Fruit fly (Drosophila melanogaster) whole organism, prepupa: ENCODE data around the gene fry.

Source experiments
- Blimp-1 ChIP-seq: fragments of 200-800 bp; sonication (Bioruptor generic); optimal IDR thresholded peaks from 3 replicates; lab custom pipeline; 2017; ENCODE audit warnings: missing biosample characterization, missing genetic modification characterization, mild to moderate bottlenecking, moderate library complexity, missing genetic modification reagents
- CG10631 ChIP-seq: fragments of 200-800 bp; sonication (Bioruptor generic); optimal IDR thresholded peaks from 2 replicates; lab custom pipeline; 2016; ENCODE audit warnings: missing biosample characterization, missing genetic modification characterization
- CG10669 ChIP-seq: fragments of 200-800 bp; sonication (Bioruptor generic); optimal IDR thresholded peaks from 3 replicates; lab custom pipeline; 2018; ENCODE audit warnings: missing biosample characterization, mild to moderate bottlenecking, missing genetic modification characterization, moderate library complexity
- CG11762 ChIP-seq: fragments of 200-800 bp; sonication (Bioruptor generic); optimal IDR thresholded peaks from 3 replicates; lab custom pipeline; 2016; ENCODE audit warnings: missing biosample characterization, missing genetic modification characterization; ENCODE audit not compliant: insufficient read depth
- CG11902 ChIP-seq: fragments of 200-800 bp; sonication (Bioruptor generic); optimal IDR thresholded peaks from 3 replicates; lab custom pipeline; 2016; ENCODE audit warnings: missing biosample characterization, missing genetic modification characterization
- CG15336 ChIP-seq: fragments of 200-800 bp; sonication (Bioruptor generic); IDR thresholded peaks from 2 replicates; pipeline ENCODE4 v1.3.6; 2022; ENCODE audit warnings: missing biosample characterization, missing genetic modification characterization
- CG1621 ChIP-seq: fragments of 200-800 bp; sonication (Bioruptor generic); optimal IDR thresholded peaks from 3 replicates; lab custom pipeline; 2018; ENCODE audit warnings: missing biosample characterization, mild to moderate bottlenecking, missing genetic modification characterization
- CG16779 ChIP-seq: fragments of 200-800 bp; sonication (Bioruptor generic); optimal IDR thresholded peaks from 3 replicates; lab custom pipeline; 2017; ENCODE audit warnings: missing biosample characterization, mild to moderate bottlenecking, missing genetic modification characterization
- CG31627 ChIP-seq: fragments of 200-800 bp; sonication (Bioruptor generic); optimal IDR thresholded peaks from 3 replicates; lab custom pipeline; 2016; ENCODE audit warnings: missing biosample characterization, missing genetic modification characterization
- CG32006 ChIP-seq: fragments of 200-800 bp; sonication (Bioruptor generic); optimal IDR thresholded peaks from 3 replicates; lab custom pipeline; 2017; ENCODE audit warnings: missing biosample characterization, mild to moderate bottlenecking, missing genetic modification characterization
- CG34406 ChIP-seq: fragments of 200-800 bp; sonication (Bioruptor generic); optimal IDR thresholded peaks from 3 replicates; lab custom pipeline; 2016; ENCODE audit warnings: missing biosample characterization, missing genetic modification characterization
- CG6163 ChIP-seq: fragments of 200-800 bp; sonication (Bioruptor generic); IDR thresholded peaks from 3 replicates; pipeline ENCODE4 v1.3.6; 2022; ENCODE audit warnings: missing biosample characterization, missing genetic modification characterization
- CG6276 ChIP-seq: fragments of 200-800 bp; sonication (Bioruptor generic); optimal IDR thresholded peaks from 2 replicates; lab custom pipeline; 2017; ENCODE audit warnings: missing biosample characterization, mild to moderate bottlenecking, missing genetic modification characterization
- CG6808 ChIP-seq: fragments of 200-800 bp; sonication (Bioruptor generic); optimal IDR thresholded peaks from 3 replicates; lab custom pipeline; 2017; ENCODE audit warnings: missing biosample characterization, missing genetic modification characterization, mild to moderate bottlenecking, moderate library complexity, missing genetic modification reagents
- CG6854 ChIP-seq: fragments of 200-800 bp; sonication (Bioruptor generic); optimal IDR thresholded peaks from 2 replicates; lab custom pipeline; 2017; ENCODE audit warnings: missing biosample characterization, mild to moderate bottlenecking, missing genetic modification characterization
- CG8319 ChIP-seq: fragments of 200-800 bp; sonication (Bioruptor generic); optimal IDR thresholded peaks from 3 replicates; lab custom pipeline; 2016; ENCODE audit warnings: missing biosample characterization, missing genetic modification characterization
- Eip78C ChIP-seq: fragments of 200-800 bp; sonication (Bioruptor generic); peaks from one replicate; lab custom pipeline; 2016; ENCODE audit warnings: missing biosample characterization, missing genetic modification characterization
- Eip93F ChIP-seq: fragments of 200-800 bp; sonication (Bioruptor generic); optimal IDR thresholded peaks from 2 replicates; lab custom pipeline; 2016; ENCODE audit warnings: missing biosample characterization, mild to moderate bottlenecking, missing genetic modification characterization
- Hr38 ChIP-seq: sonication (Bioruptor generic); optimal IDR thresholded peaks from 2 replicates; lab custom pipeline; 2016; ENCODE audit warnings: missing biosample characterization, missing genetic modification characterization
- Hr39 ChIP-seq: fragments of 200-800 bp; sonication (Bioruptor generic); optimal IDR thresholded peaks from 2 replicates; lab custom pipeline; 2016; ENCODE audit warnings: missing biosample characterization, missing genetic modification characterization
- Hr4 ChIP-seq: fragments of 200-800 bp; sonication (Bioruptor generic); optimal IDR thresholded peaks from 3 replicates; lab custom pipeline; 2016; ENCODE audit warnings: missing biosample characterization, missing genetic modification characterization
- Lpt ChIP-seq: fragments of 200-800 bp; sonication (Bioruptor generic); optimal IDR thresholded peaks from 3 replicates; lab custom pipeline; 2016; ENCODE audit warnings: missing biosample characterization, missing genetic modification characterization
- Sox14 ChIP-seq: fragments of 200-800 bp; sonication (Bioruptor generic); optimal IDR thresholded peaks from 3 replicates; lab custom pipeline; 2016; ENCODE audit warnings: missing biosample characterization, missing genetic modification characterization
- achi ChIP-seq: fragments of 200-800 bp; sonication (Bioruptor generic); optimal IDR thresholded peaks from 3 replicates; lab custom pipeline; 2016; ENCODE audit warnings: missing biosample characterization, missing genetic modification characterization
- cyc ChIP-seq: fragments of 200-800 bp; sonication (Bioruptor generic); optimal IDR thresholded peaks from 3 replicates; lab custom pipeline; 2016; ENCODE audit warnings: missing biosample characterization, missing genetic modification characterization
- dac ChIP-seq: fragments of 200-800 bp; sonication (Bioruptor generic); optimal IDR thresholded peaks from 2 replicates; lab custom pipeline; 2017; ENCODE audit warnings: missing biosample characterization, mild to moderate bottlenecking, missing genetic modification characterization
- esn ChIP-seq: fragments of 200-800 bp; sonication (Bioruptor generic); optimal IDR thresholded peaks from 2 replicates; lab custom pipeline; 2016; ENCODE audit warnings: missing biosample characterization, mild to moderate bottlenecking, missing genetic modification characterization, moderate library complexity
- fkh ChIP-seq: fragments of 200-800 bp; sonication (Bioruptor generic); optimal IDR thresholded peaks from 3 replicates; lab custom pipeline; 2017; ENCODE audit warnings: missing biosample characterization, mild to moderate bottlenecking, missing genetic modification characterization, moderate library complexity
- lz ChIP-seq: fragments of 200-800 bp; sonication (Bioruptor generic); optimal IDR thresholded peaks from 3 replicates; lab custom pipeline; 2016; ENCODE audit warnings: missing biosample characterization, missing genetic modification characterization
- svp ChIP-seq: fragments of 200-800 bp; sonication (Bioruptor generic); peaks from one replicate; lab custom pipeline; 2016; ENCODE audit warnings: missing biosample characterization, missing genetic modification characterization
- topi ChIP-seq: fragments of 200-800 bp; sonication (Bioruptor generic); optimal IDR thresholded peaks from 3 replicates; lab custom pipeline; 2016; ENCODE audit warnings: missing biosample characterization, missing genetic modification characterization
- vri ChIP-seq: fragments of 200-800 bp; sonication (Bioruptor generic); optimal IDR thresholded peaks from 3 replicates; lab custom pipeline; 2016; ENCODE audit warnings: missing biosample characterization, mild to moderate bottlenecking, missing genetic modification characterization

Gene fry

dm6 chr3L:9713828-9714536 lies 35.1 kb upstream of the fry start, which contains the start of gene vsg (continued):
- TF ChIP-seq CG34406 (GFP tag; lab: Kevin White, UChicago), result peak; percentile 76
- peak; percentile 71 for TF ChIP-seq CG31627 (GFP tag; lab: Kevin White, UChicago)
- peak; percentile 54 for TF ChIP-seq CG11902 (GFP tag; lab: Kevin White, UChicago)
- peak; percentile 60 for TF ChIP-seq lz (GFP tag; lab: Kevin White, UChicago)
- TF ChIP-seq CG15336 (GFP tag; lab: Robert Waterston, UW), result 0 out of 2 replicates have a peak, but pooled peaks have one; percentile 62
- TF ChIP-seq Hr4 (GFP tag; lab: Kevin White, UChicago), result peak; percentile 61
- peak; percentile 55 for TF ChIP-seq CG10669 (GFP tag; lab: Kevin White, UChicago)
- peak; percentile 27 for TF ChIP-seq CG16779 (tag; lab: Kevin White, UChicago)
- peak; percentile 46 for TF ChIP-seq Blimp-1 (GFP tag; lab: Kevin White, UChicago)
- peak; percentile 54 for TF ChIP-seq Hr39 (GFP tag; lab: Kevin White, UChicago)
- peak; percentile 64 for TF ChIP-seq CG6808
- TF ChIP-seq vri (GFP tag; lab: Kevin White, UChicago), result peak; percentile 87
- TF ChIP-seq CG6276 (GFP tag; lab: Kevin White, UChicago), result no peak
- TF ChIP-seq svp (GFP tag; lab: Kevin White, UChicago), result peak; percentile 71
- TF ChIP-seq topi, result peak; percentile 53
- TF ChIP-seq achi (GFP tag; lab: Kevin White, UChicago), result peak; percentile 64
- TF ChIP-seq, all 60 proteins: peak for 48

- TF ChIP-seq esn (GFP tag; lab: Kevin White, UChicago), result no peak
- peak; percentile 95 for TF ChIP-seq svp (GFP tag; lab: Kevin White, UChicago)
- peak; percentile 30 for TF ChIP-seq CG1621
- no peak for TF ChIP-seq Hr38 (GFP tag; lab: Kevin White, UChicago)
- peak; percentile 7 for TF ChIP-seq CG6854 (GFP tag; lab: Kevin White, UChicago)
- no peak for TF ChIP-seq CG11762
- no peak for TF ChIP-seq dac (GFP tag; lab: Kevin White, UChicago)
- TF ChIP-seq topi, result no peak
These were observed 34.5 kb upstream of the fry start, which contains the start of gene SH3PX1 for dm6 chr3L:9713383-9713827. Gene SH3PX1 (minus strand): TSS chr3L:9713827.

DNA sequence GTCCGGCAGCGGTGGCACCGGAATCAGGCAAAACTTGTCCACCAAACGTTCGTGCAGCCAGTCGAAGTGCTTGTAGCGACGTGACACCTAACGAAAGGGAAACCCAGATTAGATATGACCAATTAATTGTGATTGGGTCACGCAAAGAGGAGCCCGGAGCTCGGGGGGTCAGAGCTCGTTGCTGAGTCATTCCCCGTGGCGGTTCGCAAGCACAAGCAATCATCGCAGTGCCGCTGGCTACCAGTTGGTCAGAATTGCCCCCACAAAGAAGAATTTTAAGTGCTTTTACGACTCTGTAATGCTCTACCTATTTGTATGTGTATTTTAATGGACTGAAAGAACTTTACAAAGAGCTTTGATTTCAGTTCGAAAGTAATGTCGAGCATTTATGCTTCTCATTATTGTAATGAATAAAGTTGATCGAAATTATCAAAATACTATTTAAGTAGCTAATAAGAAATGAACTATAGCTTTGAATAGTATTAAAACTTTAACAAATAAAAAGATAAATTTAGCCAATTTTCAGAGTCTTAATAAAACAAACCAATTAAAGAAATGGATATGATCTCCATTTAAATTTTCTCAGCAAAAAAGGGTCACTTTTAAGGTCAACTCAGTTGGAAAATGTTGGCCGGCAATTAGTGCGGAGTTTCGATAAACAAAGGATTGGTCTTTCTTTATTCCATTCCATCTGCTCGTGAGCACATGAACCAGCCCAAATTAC lies 33.3 kb upstream of the fry start:
- no peak for TF ChIP-seq Blimp-1 (GFP tag; lab: Kevin White, UChicago)
- TF ChIP-seq CG32006, result no peak
- TF ChIP-seq esn (GFP tag; lab: Kevin White, UChicago), result peak; percentile 45
- TF ChIP-seq fkh (GFP tag; lab: Kevin White, UChicago), result no peak
- TF ChIP-seq svp (GFP tag; lab: Kevin White, UChicago), result peak; percentile 64
- TF ChIP-seq lz (GFP tag; lab: Kevin White, UChicago), result peak; percentile 17
- peak; percentile 76 for TF ChIP-seq Eip78C (GFP tag; lab: Kevin White, UChicago)
- TF ChIP-seq Sox14, result peak; percentile 43
- peak; percentile 16 for TF ChIP-seq Hr39 (GFP tag; lab: Kevin White, UChicago)
- TF ChIP-seq CG6163 (GFP tag; lab: Robert Waterston, UW), result no peak
- TF ChIP-seq cyc, result peak; percentile 6
- no peak for TF ChIP-seq CG10631 (GFP tag; lab: Kevin White, UChicago)
- TF ChIP-seq Eip93F (GFP tag; lab: Kevin White, UChicago), result no peak

DNA sequence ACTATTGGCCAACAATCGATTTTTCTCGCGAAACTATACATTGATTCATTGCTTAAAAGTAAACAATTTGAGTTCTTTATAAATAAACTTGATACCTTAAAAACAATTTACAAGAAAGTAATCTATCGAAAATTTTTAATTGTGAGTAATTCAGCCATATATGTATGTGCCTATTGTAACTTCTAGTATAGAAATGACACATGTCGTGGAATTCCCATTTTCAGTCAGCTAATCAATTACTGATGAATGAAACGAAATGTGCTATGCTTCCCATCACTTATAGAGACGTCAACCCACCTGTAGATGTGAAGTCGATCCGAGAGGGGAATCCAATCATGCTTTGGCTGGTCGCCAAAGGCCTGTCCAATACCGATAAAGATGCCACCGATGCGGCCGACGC lies 32.3 kb upstream of the fry start:
- TF ChIP-seq Hr38 (GFP tag; lab: Kevin White, UChicago) (no peak), svp (GFP tag; lab: Kevin White, UChicago) (peak; percentile 8)

dm6 chr3L:9708797-9709196 lies 29.9 kb upstream of the fry start:
- TF ChIP-seq Sox14, result no peak
- no peak for TF ChIP-seq Hr38 (GFP tag; lab: Kevin White, UChicago)
- TF ChIP-seq Blimp-1 (GFP tag; lab: Kevin White, UChicago), result no peak
- TF ChIP-seq CG8319 (GFP tag; lab: Kevin White, UChicago), result no peak
- TF ChIP-seq Lpt (GFP tag; lab: Kevin White, UChicago), result no peak
